Worm (Caenorhabditis elegans) whole organism, L4/young adult: ENCODE results near the gene sdz-21.
A peak's percentile ranks its signal among the peaks of the same experiment; 100 is the strongest.

Source experiments
- W03F9.2 ChIP-seq: fragments of 150-350 bp; optimal IDR thresholded peaks from 2 replicates; lab custom pipeline; 2014; ENCODE audit warnings: missing biosample characterization, missing genetic modification characterization
- dao-5 ChIP-seq: sonication (generic microtip); optimal IDR thresholded peaks from 2 replicates; lab custom pipeline; 2016; ENCODE audit warnings: missing genotype, missing genetic modification characterization, moderate library complexity, missing compliant biosample characterization
- him-1 ChIP-seq: sonication (generic microtip); optimal IDR thresholded peaks from 2 replicates; lab custom pipeline; 2016; ENCODE audit warnings: missing genotype, missing genetic modification reagents, missing genetic modification characterization, missing compliant biosample characterization

The sdz-21 gene

ce11 chrIII:5677790-5678189 is 20.9 kb upstream of the sdz-21 start, which contains the start of gene F54E7.9:
Gene F54E7.9 (minus strand): TSS chrIII:5677890.
- TF ChIP-seq W03F9.2 (tag; lab: Kevin White, UChicago) (no peak), him-1 (tag; lab: Kevin White, UChicago) (no peak), dao-5 (tag; lab: Kevin White, UChicago) (no peak)

ce11 chrIII:5675384-5675984 is 18.6 kb upstream of the sdz-21 start:
- TF ChIP-seq dao-5 (tag; lab: Kevin White, UChicago) (no peak), him-1 (tag; lab: Kevin White, UChicago) (no peak), W03F9.2 (tag; lab: Kevin White, UChicago) (no peak)

DNA sequence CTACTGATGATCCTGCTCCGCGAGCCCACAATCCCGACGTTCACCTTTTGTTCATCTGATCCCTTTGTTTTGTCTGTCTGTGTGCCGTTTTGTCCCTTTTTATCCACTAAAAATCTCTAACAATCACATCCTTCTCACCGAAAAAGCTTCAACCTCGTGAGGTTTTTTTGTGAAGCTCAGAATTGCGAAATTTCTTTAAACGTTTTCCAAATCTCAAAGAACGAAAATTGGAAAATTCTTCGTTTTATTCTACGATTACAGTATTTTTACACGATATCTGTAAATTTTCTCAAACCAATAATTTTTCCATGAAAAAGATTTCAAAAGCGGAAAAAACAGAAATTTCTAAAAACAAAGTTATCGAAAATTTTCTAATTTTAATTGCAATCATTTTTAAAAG is 17.4 kb upstream of the sdz-21 start:
- TF ChIP-seq W03F9.2 (tag; lab: Kevin White, UChicago), result no peak

- TF ChIP-seq him-1 (tag; lab: Kevin White, UChicago) (no peak), dao-5 (tag; lab: Kevin White, UChicago) (no peak), W03F9.2 (tag; lab: Kevin White, UChicago) (no peak)
Measured at ce11 chrIII:5667952-5668489, 11.2 kb upstream of the sdz-21 start.

ce11 chrIII:5665710-5666109 is 8.9 kb upstream of the sdz-21 start:
- TF ChIP-seq dao-5 (tag; lab: Kevin White, UChicago), result no peak
- TF ChIP-seq W03F9.2 (tag; lab: Kevin White, UChicago), result no peak
- TF ChIP-seq him-1 (tag; lab: Kevin White, UChicago), result no peak

DNA sequence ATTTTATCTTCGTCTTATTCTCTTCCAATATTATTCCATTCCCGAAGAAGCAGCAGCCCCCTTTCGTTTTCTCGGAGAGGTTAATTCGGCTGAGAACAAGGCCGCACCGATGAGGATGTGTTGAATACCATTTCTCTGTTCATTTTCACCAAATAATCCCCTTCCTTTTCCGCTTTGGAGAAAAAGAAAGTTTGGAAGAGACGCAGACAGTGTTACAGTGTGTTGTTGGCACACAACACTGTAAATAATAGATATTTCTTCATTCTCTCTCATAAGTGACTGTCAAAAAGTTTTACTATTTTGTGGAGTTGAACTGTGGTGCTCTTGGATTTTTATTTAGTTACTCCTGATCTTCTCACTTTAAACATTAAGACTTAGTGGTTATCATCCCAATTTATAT is 8.4 kb upstream of the sdz-21 start:
- TF ChIP-seq W03F9.2 (tag; lab: Kevin White, UChicago), result no peak
- no peak for TF ChIP-seq dao-5 (tag; lab: Kevin White, UChicago)
- TF ChIP-seq him-1 (tag; lab: Kevin White, UChicago), result no peak

DNA sequence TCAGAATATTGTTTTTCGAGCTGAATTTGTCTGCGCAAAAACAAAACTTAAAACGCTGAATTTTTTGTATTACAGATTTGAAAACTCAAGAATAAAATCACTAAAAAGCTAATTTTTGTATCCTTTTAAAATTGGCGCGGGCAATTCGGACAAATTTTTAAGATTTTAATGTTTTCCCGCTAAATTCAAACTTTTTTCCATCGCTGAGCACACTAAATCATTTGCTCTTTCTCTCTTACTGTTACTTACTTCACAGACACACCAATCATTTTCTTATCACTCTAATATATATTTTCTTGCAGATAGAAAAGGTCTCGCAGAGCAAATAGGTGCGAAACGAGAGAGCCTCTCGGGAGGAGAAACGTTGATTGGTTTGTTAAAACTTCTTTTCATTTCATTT is 7.1 kb upstream of the sdz-21 start, which contains the start of gene par-3:
TSS of gene par-3 (plus strand) at position 301 of the 400 bp plus-strand sequence.
- TF ChIP-seq him-1 (tag; lab: Kevin White, UChicago) (no peak), dao-5 (tag; lab: Kevin White, UChicago) (no peak), W03F9.2 (tag; lab: Kevin White, UChicago) (no peak)

DNA sequence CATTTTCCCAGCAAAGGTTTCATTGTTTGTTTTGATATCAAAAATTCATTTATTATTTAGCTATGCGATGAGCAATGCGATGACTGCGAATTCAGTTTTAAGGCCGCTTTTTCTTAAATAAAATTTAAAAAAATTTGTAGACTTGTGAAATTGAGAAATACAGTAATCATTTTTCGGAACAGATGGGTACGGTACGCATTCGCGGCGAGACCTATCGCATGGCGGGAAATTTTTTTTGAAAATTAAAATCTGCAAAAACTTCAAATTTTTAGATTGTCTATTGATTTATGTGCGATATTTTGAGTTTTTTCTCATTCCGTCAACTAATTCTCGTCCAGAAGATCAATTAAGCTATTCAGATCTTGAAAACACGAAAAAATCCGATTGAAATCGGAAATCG is 6.7 kb upstream of the sdz-21 start:
- TF ChIP-seq W03F9.2 (tag; lab: Kevin White, UChicago), result peak; percentile 72
- no peak for TF ChIP-seq him-1 (tag; lab: Kevin White, UChicago)
- no peak for TF ChIP-seq dao-5 (tag; lab: Kevin White, UChicago)

DNA sequence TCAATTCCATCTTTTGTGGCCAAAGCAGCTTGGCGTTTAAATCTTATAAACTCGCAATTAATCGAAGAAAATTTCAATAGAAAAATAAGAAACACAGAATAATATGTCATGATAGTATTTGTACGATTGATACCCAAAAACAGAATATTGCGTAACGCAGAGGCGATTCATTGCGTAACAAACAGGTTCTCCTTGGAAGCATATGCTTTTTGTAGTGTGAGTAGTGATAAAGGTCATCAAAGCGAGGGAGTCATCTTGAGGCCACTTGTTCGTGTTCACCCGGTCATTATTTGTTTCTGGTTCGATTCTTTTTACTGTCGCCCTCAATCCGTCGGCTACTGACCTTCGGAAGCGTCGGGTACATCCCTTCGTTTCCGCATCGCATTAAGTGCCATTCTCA is 4.1 kb upstream of the sdz-21 start, which contains the start of gene F54E7.6:
TSS of gene F54E7.6 (minus strand) at position 110 of the 400 bp plus-strand sequence.
- TF ChIP-seq W03F9.2 (tag; lab: Kevin White, UChicago) (no peak), him-1 (tag; lab: Kevin White, UChicago) (no peak)

- peak; percentile 20 for TF ChIP-seq W03F9.2 (tag; lab: Kevin White, UChicago)
- no peak for TF ChIP-seq him-1 (tag; lab: Kevin White, UChicago)
Measured at ce11 chrIII:5653692-5654105, 3.1 kb downstream of the sdz-21 start.

DNA sequence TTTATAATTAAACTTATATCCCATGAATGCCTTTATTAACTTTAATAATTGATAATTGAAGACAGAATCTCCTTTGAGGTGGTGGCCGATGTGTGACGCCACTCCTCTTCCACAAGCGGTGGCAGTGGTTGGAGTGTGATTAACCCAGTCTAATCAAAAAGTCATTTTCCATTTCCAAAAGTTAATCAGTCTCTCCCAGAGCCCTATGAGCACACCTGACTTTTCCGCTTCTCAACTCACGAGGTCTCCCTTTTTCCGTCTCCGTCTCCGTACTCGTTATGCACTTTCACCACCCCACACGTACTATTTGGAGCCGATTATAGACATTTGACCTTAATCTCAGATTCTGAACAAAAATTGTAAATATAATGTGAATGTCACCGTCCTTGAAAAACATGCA is 14.1 kb downstream of the sdz-21 start:
- TF ChIP-seq W03F9.2 (tag; lab: Kevin White, UChicago), result no peak

DNA sequence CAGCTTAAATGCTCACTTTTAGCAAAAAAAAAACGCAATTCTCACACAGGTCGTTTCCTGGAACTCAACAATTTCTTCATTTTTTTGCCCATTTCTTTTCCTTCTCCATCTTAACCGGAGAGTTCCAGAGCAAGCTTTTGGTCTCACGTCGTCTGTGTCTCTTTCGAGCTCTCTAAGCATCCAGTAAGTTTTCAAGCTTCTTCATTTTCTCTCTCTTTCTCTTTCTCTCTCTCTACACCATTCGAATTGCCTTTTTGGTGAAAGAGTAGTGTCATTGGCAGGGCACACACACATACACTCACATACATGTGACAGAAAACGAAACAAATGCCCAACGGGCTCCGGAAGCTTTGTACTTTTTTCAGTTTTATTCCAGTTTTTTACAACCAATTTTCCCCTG is 16.9 kb downstream of the sdz-21 start:
- TF ChIP-seq him-1 (tag; lab: Kevin White, UChicago) (no peak), W03F9.2 (tag; lab: Kevin White, UChicago) (no peak), dao-5 (tag; lab: Kevin White, UChicago) (no peak)

DNA sequence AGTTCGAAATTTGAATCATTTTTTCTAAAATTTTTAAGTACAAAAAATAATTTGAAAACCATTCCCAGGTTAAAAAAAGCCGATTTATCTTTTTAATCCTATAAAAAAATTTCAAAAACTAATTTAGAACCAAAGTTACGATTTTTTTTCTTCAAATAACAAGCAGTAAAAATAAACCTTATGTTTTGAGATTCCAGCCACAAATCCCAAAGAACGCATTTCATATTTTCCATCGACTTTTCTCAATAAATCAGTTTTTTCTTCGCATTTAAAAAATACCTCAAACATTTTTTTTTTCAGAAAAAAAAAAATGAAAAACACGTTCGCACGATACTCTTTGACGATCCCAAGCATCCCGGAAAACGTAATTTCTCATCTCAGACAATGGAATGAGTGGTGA is 21.7 kb downstream of the sdz-21 start, which contains the start of gene ckk-1:
TSS of gene ckk-1 (plus strand) at position 301 of the 400 bp plus-strand sequence.
- TF ChIP-seq W03F9.2 (tag; lab: Kevin White, UChicago), result no peak
- TF ChIP-seq dao-5 (tag; lab: Kevin White, UChicago), result no peak
- TF ChIP-seq him-1 (tag; lab: Kevin White, UChicago), result no peak

- TF ChIP-seq him-1 (tag; lab: Kevin White, UChicago) (no peak), dao-5 (tag; lab: Kevin White, UChicago) (no peak), W03F9.2 (tag; lab: Kevin White, UChicago) (no peak)
Measured at ce11 chrIII:5634509-5634908, 22.3 kb downstream of the sdz-21 start.
